Worm (Caenorhabditis elegans): ENCODE results near the gene pdzd-8.

pdzd-8 gene

ce11 chrIV:9010257-9010656 is 34.9 kb downstream of the pdzd-8 start, which contains the start of gene C53D6.11:
C53D6.11 (plus strand) TSS chrIV:9010584.
- TF ChIP-seq ceh-83 (GFP tag; optimal IDR thresholded peaks at IDR 0.05) (no peak), unc-39 (tag; optimal IDR thresholded peaks at IDR 0.05) (no peak), pha-4 (tag; optimal IDR thresholded peaks at IDR 0.05) (no peak), drap-1 (GFP tag; optimal IDR thresholded peaks at IDR 0.05) (no peak), nhr-237 (tag; optimal IDR thresholded peaks at IDR 0.05) (no peak), bed-3 (GFP tag; optimal IDR thresholded peaks at IDR 0.05) (no peak), cnd-1 (tag; optimal IDR thresholded peaks at IDR 0.05) (no peak), ces-1 (GFP tag; optimal IDR thresholded peaks at IDR 0.05) (no peak), hlh-1 (tag; optimal IDR thresholded peaks at IDR 0.05) (no peak), nhr-12 (tag; optimal IDR thresholded peaks at IDR 0.05) (no peak), sptf-1 (tag; optimal IDR thresholded peaks at IDR 0.05) (no peak), M03D4.4 (tag; optimal IDR thresholded peaks at IDR 0.05) (no peak)

- TF ChIP-seq flh-1 (GFP tag; optimal IDR thresholded peaks at IDR 0.05): no peak
- no peak for TF ChIP-seq cnd-1 (tag; optimal IDR thresholded peaks at IDR 0.05)
- TF ChIP-seq ceh-39 (tag; optimal IDR thresholded peaks at IDR 0.05): no peak
- TF ChIP-seq sptf-1 (tag; optimal IDR thresholded peaks at IDR 0.05): no peak
- TF ChIP-seq pha-4 (tag; optimal IDR thresholded peaks at IDR 0.05): no peak
- TF ChIP-seq mep-1 (tag; optimal IDR thresholded peaks at IDR 0.05): no peak
- no peak for TF ChIP-seq sem-2 (GFP tag; optimal IDR thresholded peaks at IDR 0.05)
- no peak for TF ChIP-seq ces-1 (GFP tag; optimal IDR thresholded peaks at IDR 0.05)
- no peak for TF ChIP-seq ceh-83 (GFP tag; optimal IDR thresholded peaks at IDR 0.05)
- no peak for TF ChIP-seq bed-3 (GFP tag; optimal IDR thresholded peaks at IDR 0.05)
- no peak for TF ChIP-seq nhr-76 (tag; optimal IDR thresholded peaks at IDR 0.05)
- no peak for TF ChIP-seq nhr-28 (tag; optimal IDR thresholded peaks at IDR 0.05)
Observed at ce11 chrIV:9016477-9016876, 41.2 kb downstream of the pdzd-8 start, which contains the start of gene acc-2. acc-2 (plus strand) TSS chrIV:9016777.

ce11 chrIV:9020840-9021239 is 45.5 kb downstream of the pdzd-8 start, which contains the start of gene C53D6.4:
C53D6.4 (minus strand) TSS chrIV:9020940.
- no peak for TF ChIP-seq lsy-2 (tag; optimal IDR thresholded peaks at IDR 0.05)
- no peak for TF ChIP-seq nhr-237 (tag; optimal IDR thresholded peaks at IDR 0.05)
- TF ChIP-seq unc-62 (GFP tag; optimal IDR thresholded peaks at IDR 0.05): no peak
- TF ChIP-seq mep-1 (tag; optimal IDR thresholded peaks at IDR 0.05): no peak
- no peak for TF ChIP-seq flh-1 (GFP tag; optimal IDR thresholded peaks at IDR 0.05)
- no peak for TF ChIP-seq blmp-1 (tag; optimal IDR thresholded peaks at IDR 0.05)
- TF ChIP-seq mab-5 (tag; optimal IDR thresholded peaks at IDR 0.05): no peak
- TF ChIP-seq bed-3 (GFP tag; optimal IDR thresholded peaks at IDR 0.05): no peak
- no peak for TF ChIP-seq nhr-28 (tag; optimal IDR thresholded peaks at IDR 0.05)
- no peak for TF ChIP-seq ces-1 (GFP tag; optimal IDR thresholded peaks at IDR 0.05)
- no peak for TF ChIP-seq ceh-83 (GFP tag; optimal IDR thresholded peaks at IDR 0.05)
- TF ChIP-seq lin-13 (tag; optimal IDR thresholded peaks at IDR 0.05): no peak
- no peak for TF ChIP-seq pha-4 (tag; optimal IDR thresholded peaks at IDR 0.05)
- no peak for TF ChIP-seq cnd-1 (tag; optimal IDR thresholded peaks at IDR 0.05)
- no peak for TF ChIP-seq lin-32 (GFP tag; optimal IDR thresholded peaks at IDR 0.05)
- no peak for TF ChIP-seq M03D4.4 (tag; optimal IDR thresholded peaks at IDR 0.05)

- TF ChIP-seq mab-5 (tag; optimal IDR thresholded peaks at IDR 0.05): no peak
- TF ChIP-seq lin-32 (GFP tag; optimal IDR thresholded peaks at IDR 0.05): no peak
- TF ChIP-seq ceh-39 (tag; optimal IDR thresholded peaks at IDR 0.05): no peak
- no peak for TF ChIP-seq ceh-43 (GFP tag; optimal IDR thresholded peaks at IDR 0.05)
- no peak for TF ChIP-seq elt-3 (tag; optimal IDR thresholded peaks at IDR 0.05)
- TF ChIP-seq pha-4 (tag; optimal IDR thresholded peaks at IDR 0.05): no peak
- TF ChIP-seq M03D4.4 (tag; optimal IDR thresholded peaks at IDR 0.05): no peak
- no peak for TF ChIP-seq snpc-4 (tag; optimal IDR thresholded peaks at IDR 0.05)
- no peak for TF ChIP-seq ham-2 (GFP tag; optimal IDR thresholded peaks at IDR 0.05)
- TF ChIP-seq unc-120 (tag; optimal IDR thresholded peaks at IDR 0.05; ENCODE audit: poor library complexity, severe bottlenecking): no peak
- no peak for TF ChIP-seq nhr-28 (tag; optimal IDR thresholded peaks at IDR 0.05)
- no peak for TF ChIP-seq blmp-1 (tag; optimal IDR thresholded peaks at IDR 0.05)
- TF ChIP-seq tbx-8 (GFP tag; optimal IDR thresholded peaks at IDR 0.05): no peak
- no peak for TF ChIP-seq hlh-1 (tag; optimal IDR thresholded peaks at IDR 0.05)
- no peak for TF ChIP-seq zip-8 (tag; optimal IDR thresholded peaks at IDR 0.05)
- TF ChIP-seq nhr-76 (tag; optimal IDR thresholded peaks at IDR 0.05): no peak
- no peak for TF ChIP-seq nhr-237 (tag; optimal IDR thresholded peaks at IDR 0.05)
- TF ChIP-seq nhr-12 (tag; optimal IDR thresholded peaks at IDR 0.05): no peak
- no peak for TF ChIP-seq elt-1 (tag; optimal IDR thresholded peaks at IDR 0.05; ENCODE audit: borderline replicate concordance, insufficient read depth)
- TF ChIP-seq unc-39 (tag; optimal IDR thresholded peaks at IDR 0.05): no peak
Observed at ce11 chrIV:9021245-9021779, 46.0 kb downstream of the pdzd-8 start.

All from whole organism, mixed stage, embryonic.